Fruit fly (Drosophila melanogaster): ENCODE data around the gene Nep2.

The Nep2 gene

DNA sequence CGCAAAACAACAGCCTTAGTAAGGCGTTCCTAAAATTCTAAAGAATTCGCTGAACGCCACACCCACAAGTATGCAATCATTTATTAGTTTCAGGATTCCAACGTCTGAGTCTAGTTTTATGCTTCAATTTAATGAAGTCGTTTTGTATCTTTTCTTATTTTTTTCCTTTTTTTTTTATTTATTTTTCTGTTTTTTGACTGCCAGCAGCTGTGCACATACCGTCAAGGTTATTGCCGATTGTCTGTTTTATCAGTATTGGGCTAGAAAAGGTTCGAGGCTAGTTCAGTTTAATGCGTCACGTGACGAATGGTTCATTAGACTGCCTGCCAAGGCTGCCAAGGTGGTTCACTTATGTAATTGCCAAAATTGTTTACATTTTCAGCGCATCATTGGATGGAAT is 29.7 kb upstream of the Nep2 start (continued):
- no peak for TF ChIP-seq CG4318 (GFP tag; optimal IDR thresholded peaks at IDR 0.05)
- TF ChIP-seq Hr39 (GFP tag; optimal IDR thresholded peaks at IDR 0.05): peak; percentile 7
- TF ChIP-seq net (GFP tag; optimal IDR thresholded peaks at IDR 0.05): no peak
- no peak for TF ChIP-seq Eip93F (GFP tag; optimal IDR thresholded peaks at IDR 0.05)
- TF ChIP-seq Hr38 (GFP tag; optimal IDR thresholded peaks at IDR 0.05): no peak
- TF ChIP-seq Sox14 (GFP tag; optimal IDR thresholded peaks at IDR 0.05): no peak
- no peak for TF ChIP-seq ss (GFP tag; optimal IDR thresholded peaks at IDR 0.05)
- TF ChIP-seq CG6808 (GFP tag; optimal IDR thresholded peaks at IDR 0.05): no peak
- TF ChIP-seq CG34406 (GFP tag; optimal IDR thresholded peaks at IDR 0.05): peak; percentile 27
- no peak for TF ChIP-seq CG8119 (GFP tag; IDR thresholded peaks at IDR 0.05)
- TF ChIP-seq CG11762 (GFP tag; optimal IDR thresholded peaks at IDR 0.05; ENCODE audit: insufficient read depth): no peak
- no peak for TF ChIP-seq CG3032 (tag; optimal IDR thresholded peaks at IDR 0.05)
- TF ChIP-seq CG10669 (GFP tag; optimal IDR thresholded peaks at IDR 0.05): peak; percentile 6
- TF ChIP-seq Eip75B (GFP tag; optimal IDR thresholded peaks at IDR 0.05): no peak
- TF ChIP-seq achi (GFP tag; optimal IDR thresholded peaks at IDR 0.05): no peak
- no peak for TF ChIP-seq CG3919 (GFP tag; optimal IDR thresholded peaks at IDR 0.05)
- TF ChIP-seq CG11294 (GFP tag; IDR thresholded peaks at IDR 0.05): no peak
- peak; percentile 28 for TF ChIP-seq fkh (GFP tag; optimal IDR thresholded peaks at IDR 0.05)
- no peak for TF ChIP-seq Hr4 (GFP tag; optimal IDR thresholded peaks at IDR 0.05)
- no peak for TF ChIP-seq fd85E (GFP tag; optimal IDR thresholded peaks at IDR 0.05)
- TF ChIP-seq CG6792 (GFP tag; optimal IDR thresholded peaks at IDR 0.05): no peak
- TF ChIP-seq salr (GFP tag; optimal IDR thresholded peaks at IDR 0.05): no peak
- no peak for TF ChIP-seq OdsH (GFP tag; optimal IDR thresholded peaks at IDR 0.05)
- no peak for TF ChIP-seq CG1621 (tag; optimal IDR thresholded peaks at IDR 0.05)
- TF ChIP-seq Blimp-1 (GFP tag; optimal IDR thresholded peaks at IDR 0.05): no peak
- no peak for TF ChIP-seq Sox15 (GFP tag; optimal IDR thresholded peaks at IDR 0.05)
- TF ChIP-seq eg (GFP tag; IDR thresholded peaks at IDR 0.05): 0 out of 3 replicates have a peak, but pooled peaks have one; percentile 26
- TF ChIP-seq CG10631 (GFP tag; optimal IDR thresholded peaks at IDR 0.05): no peak
- TF ChIP-seq cyc (GFP tag; optimal IDR thresholded peaks at IDR 0.05): no peak
- no peak for TF ChIP-seq CG31627 (GFP tag; optimal IDR thresholded peaks at IDR 0.05)
- no peak for TF ChIP-seq CG6276 (GFP tag; optimal IDR thresholded peaks at IDR 0.05)
- TF ChIP-seq CG11902 (GFP tag; optimal IDR thresholded peaks at IDR 0.05): no peak
- TF ChIP-seq Ets21C (GFP tag; optimal IDR thresholded peaks at IDR 0.05): no peak

DNA sequence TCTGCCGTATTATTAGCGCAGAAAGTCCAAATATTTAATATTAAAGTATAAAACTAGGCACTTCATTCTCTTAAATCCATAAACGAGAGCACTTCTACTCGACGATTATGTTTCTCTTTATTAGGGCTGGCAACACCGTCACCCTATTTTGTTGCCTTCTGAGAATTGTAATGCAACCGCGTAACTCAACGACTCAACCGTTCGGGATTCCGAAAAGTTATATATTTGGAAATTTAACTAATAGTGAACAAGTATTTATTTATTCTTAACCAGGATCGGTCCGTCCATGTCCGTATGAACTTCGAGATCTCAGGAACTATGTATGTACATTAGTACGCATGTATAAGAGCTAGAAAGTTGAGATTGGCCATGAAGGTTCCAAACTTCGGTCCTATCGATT is 18.1 kb upstream of the Nep2 start, which contains the start of gene atms:
Gene atms, plus strand, starts transcription at position 301 of the 400 bp plus-strand sequence.
- no peak for TF ChIP-seq CG4318 (GFP tag; optimal IDR thresholded peaks at IDR 0.05)
- TF ChIP-seq CG34406 (GFP tag; optimal IDR thresholded peaks at IDR 0.05): no peak
- no peak for TF ChIP-seq CG15336 (GFP tag; IDR thresholded peaks at IDR 0.05)
- no peak for TF ChIP-seq cyc (GFP tag; optimal IDR thresholded peaks at IDR 0.05)
- no peak for TF ChIP-seq CG3032 (tag; optimal IDR thresholded peaks at IDR 0.05)
- no peak for TF ChIP-seq salr (GFP tag; optimal IDR thresholded peaks at IDR 0.05)
- no peak for TF ChIP-seq Blimp-1 (GFP tag; optimal IDR thresholded peaks at IDR 0.05)

DNA sequence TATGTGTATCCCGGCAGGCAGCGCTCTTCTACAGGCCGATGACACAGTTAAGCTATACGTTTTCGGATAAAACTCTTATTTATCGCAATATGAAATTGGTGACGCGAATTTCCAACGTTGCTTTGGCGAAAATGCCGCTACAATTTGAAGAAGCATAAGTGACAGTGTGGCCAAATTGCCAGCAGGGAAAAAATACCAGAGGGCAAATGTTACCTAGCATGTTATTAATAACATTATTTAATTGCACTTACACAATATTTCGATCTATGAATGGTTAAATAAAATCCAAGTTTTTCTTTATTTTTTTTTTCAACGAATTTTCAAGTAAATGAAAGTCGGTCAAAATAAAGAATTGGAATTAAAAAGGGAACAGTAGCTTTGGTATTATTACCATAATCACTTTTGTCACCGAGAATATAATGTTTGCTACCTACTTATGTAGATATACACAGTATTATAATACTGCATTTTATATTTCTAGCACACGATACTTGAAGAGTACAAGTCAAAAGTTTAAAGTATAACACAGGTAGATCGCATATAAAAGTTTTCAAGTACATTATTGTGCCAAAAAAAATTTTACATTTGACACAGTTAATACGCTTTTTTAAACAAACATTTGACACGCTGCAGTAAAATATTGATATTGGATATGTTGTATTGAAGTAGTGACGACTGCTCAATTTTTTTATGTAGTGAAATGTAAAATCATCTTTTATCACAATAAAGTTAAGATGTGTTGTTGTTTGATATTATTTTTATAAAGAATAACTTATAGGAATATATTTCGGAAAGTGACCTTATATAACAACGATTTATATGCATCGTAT is 17.4 kb upstream of the Nep2 start, which contains the start of gene tacc:
Gene tacc, minus strand, starts transcription at position 169 of the 830 bp plus-strand sequence.
- TF ChIP-seq Eip78C (GFP tag) (peak; percentile 70), Sox14 (GFP tag; optimal IDR thresholded peaks at IDR 0.05) (no peak)

DNA sequence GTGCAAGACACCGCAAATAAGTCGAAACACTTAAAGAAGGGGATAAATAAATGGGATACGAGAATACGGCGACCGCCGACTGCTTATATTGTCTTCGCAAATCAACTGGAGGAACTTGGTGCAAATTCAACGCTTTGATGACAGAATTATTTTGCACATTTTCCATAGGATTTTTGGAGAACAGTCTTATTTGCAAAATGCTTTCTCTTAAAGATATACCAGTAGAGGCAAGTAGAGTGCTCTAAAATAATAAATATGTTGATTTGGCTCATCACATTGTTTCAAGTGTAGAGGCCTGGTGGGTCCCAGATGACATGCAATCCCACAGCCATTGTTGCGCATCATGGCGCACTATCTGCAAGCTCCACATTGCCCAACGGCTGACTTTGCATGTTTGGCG is 15.6 kb upstream of the Nep2 start:
- TF ChIP-seq CG6792 (GFP tag; optimal IDR thresholded peaks at IDR 0.05) (no peak), CG15336 (GFP tag; IDR thresholded peaks at IDR 0.05) (peak; percentile 47; the same call in 1 of the 2 replicates), spab (GFP tag; optimal IDR thresholded peaks at IDR 0.05) (no peak), CG10669 (GFP tag; optimal IDR thresholded peaks at IDR 0.05) (peak; percentile 47), CG6808 (GFP tag; optimal IDR thresholded peaks at IDR 0.05) (peak; percentile 11), vri (GFP tag; optimal IDR thresholded peaks at IDR 0.05) (no peak), CG10631 (GFP tag; optimal IDR thresholded peaks at IDR 0.05) (peak; percentile 22), Gug (GFP tag; IDR thresholded peaks at IDR 0.05) (0 out of 2 replicates have a peak, but pooled peaks have one; percentile 29), Hr4 (GFP tag; optimal IDR thresholded peaks at IDR 0.05) (peak; percentile 23), dac (GFP tag; optimal IDR thresholded peaks at IDR 0.05) (peak; percentile 13), dsx (GFP tag; optimal IDR thresholded peaks at IDR 0.05; ENCODE audit: poor library complexity, severe bottlenecking) (peak; percentile 30), Eip78C (GFP tag) (peak; percentile 51), CG34406 (GFP tag; optimal IDR thresholded peaks at IDR 0.05) (no peak), fd59A (GFP tag; optimal IDR thresholded peaks at IDR 0.05) (no peak), eg (GFP tag; IDR thresholded peaks at IDR 0.05) (0 out of 3 replicates have a peak, but pooled peaks have one; percentile 33), CG6276 (GFP tag; optimal IDR thresholded peaks at IDR 0.05) (peak; percentile 8), net (GFP tag; optimal IDR thresholded peaks at IDR 0.05) (peak; percentile 21), Ets96B (tag; optimal IDR thresholded peaks at IDR 0.05) (peak; percentile 11), CG3032 (tag; optimal IDR thresholded peaks at IDR 0.05) (peak; percentile 26), CG4318 (GFP tag; optimal IDR thresholded peaks at IDR 0.05) (peak; percentile 10)

Data from whole organism, prepupa.